Fruit fly (Drosophila melanogaster) whole organism, embryonic: ENCODE measurements around the gene CG5815.

Source experiments
- CG17568 ChIP-seq: fragments of 200-800 bp; sonication (Bioruptor generic); optimal IDR thresholded peaks from 2 replicates; lab custom pipeline; 2018; ENCODE audit warnings: missing biosample characterization, mild to moderate bottlenecking, missing genetic modification characterization, moderate library complexity
- CG4707 ChIP-seq: fragments of 200-800 bp; sonication (Bioruptor generic); optimal IDR thresholded peaks from 2 replicates; lab custom pipeline; 2018; ENCODE audit warnings: missing biosample characterization, mild to moderate bottlenecking, missing genetic modification characterization, moderate library complexity
- CG6272 ChIP-seq: fragments of 200-800 bp; sonication (Bioruptor generic); IDR thresholded peaks from 2 replicates; pipeline ENCODE4 v1.3.6; 2022; ENCODE audit warnings: missing biosample characterization, missing genetic modification characterization
- CG8281 ChIP-seq: fragments of 200-800 bp; sonication (Bioruptor generic); optimal IDR thresholded peaks from 2 replicates; lab custom pipeline; 2018; ENCODE audit warnings: missing biosample characterization, mild to moderate bottlenecking, missing genetic modification characterization, moderate library complexity
- Dbx ChIP-seq: fragments of 200-800 bp; sonication (Bioruptor generic); IDR thresholded peaks from 3 replicates; pipeline ENCODE4 v1.3.6; 2022; ENCODE audit warnings: missing biosample characterization, missing genetic modification characterization
- MTF-1 ChIP-seq: fragments of 200-800 bp; sonication (Bioruptor generic); optimal IDR thresholded peaks from 2 replicates; lab custom pipeline; 2018; ENCODE audit warnings: missing biosample characterization, mild to moderate bottlenecking, missing genetic modification characterization, borderline replicate concordance
- Rx ChIP-seq: fragments of 200-800 bp; sonication (Bioruptor generic); IDR thresholded peaks from 2 replicates; pipeline ENCODE4 v1.3.6; 2022; ENCODE audit warnings: missing biosample characterization, missing genetic modification characterization
- al ChIP-seq: fragments of 200-800 bp; sonication (Bioruptor generic); IDR thresholded peaks from 2 replicates; pipeline ENCODE4 v1.3.6; 2022; ENCODE audit warnings: missing biosample characterization, missing genetic modification characterization
- ato ChIP-seq: fragments of 200-800 bp; sonication (Bioruptor generic); IDR thresholded peaks from 2 replicates; pipeline ENCODE4 v1.3.6; 2022; ENCODE audit warnings: missing biosample characterization, missing genetic modification characterization; ENCODE audit not compliant: partially characterized antibody
- chif ChIP-seq, 2 experiments: fragments of 200-800 bp; sonication (Bioruptor generic); optimal IDR thresholded peaks; 3 replicates each; lab custom pipeline; 2016; ENCODE audit warnings: missing biosample characterization in 2 of 2, missing genetic modification characterization in 2 of 2
- klu ChIP-seq: fragments of 200-800 bp; sonication (Bioruptor generic); IDR thresholded peaks from 2 replicates; pipeline ENCODE4 v1.3.6; 2022; ENCODE audit warnings: missing biosample characterization, missing genetic modification characterization
- pros ChIP-seq: fragments of 200-800 bp; sonication (Bioruptor generic); optimal IDR thresholded peaks from 3 replicates; lab custom pipeline; 2019; ENCODE audit warnings: missing biosample characterization, mild to moderate bottlenecking, missing genetic modification characterization, moderate library complexity
- wor ChIP-seq: fragments of 200-800 bp; sonication (Bioruptor generic); IDR thresholded peaks from 2 replicates; pipeline ENCODE4 v1.3.6; 2022; ENCODE audit warnings: missing biosample characterization, missing genetic modification characterization

- TF ChIP-seq ato (GFP tag; lab: Robert Waterston, UW) (no peak), Rx (GFP tag; lab: Robert Waterston, UW) (no peak), CG4707 (GFP tag; lab: Kevin White, UChicago) (no peak), chif (GFP tag; optimal IDR thresholded peaks at IDR 0.05; lab: Kevin White, UChicago) (no peak), CG8281 (tag; lab: Kevin White, UChicago) (no peak), klu (GFP tag; lab: Robert Waterston, UW) (no peak), pros (no peak), al (no peak), wor (GFP tag; lab: Robert Waterston, UW) (no peak), MTF-1 (GFP tag; lab: Kevin White, UChicago) (no peak), CG6272 (GFP tag; lab: Robert Waterston, UW) (no peak), Dbx (GFP tag; lab: Robert Waterston, UW) (no peak), CG17568 (no peak)
These were observed 27.6 kb downstream of the CG5815 start for dm6 chr3R:27139963-27140362.
